Worm (Caenorhabditis elegans): Measurements from ENCODE around the gene F42G2.2.

F42G2.2 gene

ce11 chrII:2385495-2385894 is 36.5 kb upstream of the F42G2.2 start, which contains the start of gene F16G10.9:
TSS of gene F16G10.9 (minus strand) at chrII:2385595.
- TF ChIP-seq madf-8 (GFP tag; conservative IDR thresholded peaks at IDR 0.05), result no peak
- no peak for TF ChIP-seq B0261.1 (tag; optimal IDR thresholded peaks at IDR 0.05)
- no peak for TF ChIP-seq F39B2.1 (GFP tag; IDR thresholded peaks at IDR 0.05)
- TF ChIP-seq K11D2.4 (GFP tag; IDR thresholded peaks at IDR 0.05), result no peak
- TF ChIP-seq attf-6 (GFP tag; IDR thresholded peaks at IDR 0.05), result no peak
- TF ChIP-seq attf-5 (GFP tag; optimal IDR thresholded peaks at IDR 0.05), result no peak
- TF ChIP-seq rec-8 (tag; optimal IDR thresholded peaks at IDR 0.05), result no peak
- no peak for TF ChIP-seq atf-7 (tag; optimal IDR thresholded peaks at IDR 0.05)
- TF ChIP-seq aptf-3 (GFP tag; IDR thresholded peaks at IDR 0.05), result no peak
- TF ChIP-seq nfya-1 (tag; optimal IDR thresholded peaks at IDR 0.05; ENCODE audit: borderline replicate concordance, insufficient read depth), result no peak
- no peak for TF ChIP-seq ztf-22 (GFP tag; optimal IDR thresholded peaks at IDR 0.05)
- TF ChIP-seq snpc-4 (GFP tag; optimal IDR thresholded peaks at IDR 0.05), result no peak
- TF ChIP-seq snpc-4 (tag; optimal IDR thresholded peaks at IDR 0.05), result no peak
- TF ChIP-seq lir-1 (GFP tag; conservative IDR thresholded peaks at IDR 0.05), result no peak
- no peak for TF ChIP-seq let-526 (GFP tag; IDR thresholded peaks at IDR 0.05)
- no peak for TF ChIP-seq ZK185.1 (tag; optimal IDR thresholded peaks at IDR 0.05; ENCODE audit: poor library complexity, severe bottlenecking)
- TF ChIP-seq hmg-1.2 (GFP tag; IDR thresholded peaks at IDR 0.05), result no peak
- TF ChIP-seq Y53G8AR.9 (GFP tag; conservative IDR thresholded peaks at IDR 0.05), result no peak
- no peak for TF ChIP-seq mel-28 (tag; optimal IDR thresholded peaks at IDR 0.05; ENCODE audit: borderline replicate concordance)
- TF ChIP-seq hrde-1 (tag; optimal IDR thresholded peaks at IDR 0.05; ENCODE audit: borderline replicate concordance), result no peak

DNA sequence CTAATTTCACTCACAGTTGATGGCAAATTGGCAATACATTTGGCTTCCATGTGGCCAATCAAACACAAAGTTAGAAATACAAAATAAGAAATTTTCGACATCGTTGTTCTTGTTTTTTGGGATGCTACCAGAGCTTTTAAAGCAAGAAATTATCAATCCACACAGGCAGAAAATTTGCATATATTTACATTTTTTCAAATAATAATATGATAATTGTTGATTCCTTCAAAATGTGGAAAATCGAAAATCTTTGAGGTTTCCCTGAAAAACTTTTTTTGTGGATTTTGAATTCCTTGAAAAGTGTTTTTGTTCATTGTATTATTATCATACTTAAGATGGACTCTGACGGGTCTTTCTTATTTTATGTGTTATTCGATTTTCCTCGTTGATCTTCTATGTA is 31.1 kb upstream of the F42G2.2 start, which contains the start of gene F16G10.10:
Gene F16G10.10, minus strand, starts transcription at position 101 of the 400 bp plus-strand sequence.
- TF ChIP-seq K12H6.12 (tag; optimal IDR thresholded peaks at IDR 0.05), result no peak
- no peak for TF ChIP-seq egrh-3 (GFP tag; IDR thresholded peaks at IDR 0.05)
- no peak for TF ChIP-seq ztf-22 (GFP tag; optimal IDR thresholded peaks at IDR 0.05)
- TF ChIP-seq Y53F4B.3 (GFP tag; IDR thresholded peaks at IDR 0.05), result no peak
- no peak for TF ChIP-seq mel-28 (tag; optimal IDR thresholded peaks at IDR 0.05; ENCODE audit: borderline replicate concordance)
- no peak for TF ChIP-seq nfya-2 (GFP tag; IDR thresholded peaks at IDR 0.05)
- TF ChIP-seq bed-1 (GFP tag; IDR thresholded peaks at IDR 0.05), result no peak
- TF ChIP-seq zfh-2 (GFP tag; conservative IDR thresholded peaks at IDR 0.05), result no peak
- no peak for TF ChIP-seq nhr-27 (tag; optimal IDR thresholded peaks at IDR 0.05)
- TF ChIP-seq hlh-26 (GFP tag; conservative IDR thresholded peaks at IDR 0.05), result no peak

DNA sequence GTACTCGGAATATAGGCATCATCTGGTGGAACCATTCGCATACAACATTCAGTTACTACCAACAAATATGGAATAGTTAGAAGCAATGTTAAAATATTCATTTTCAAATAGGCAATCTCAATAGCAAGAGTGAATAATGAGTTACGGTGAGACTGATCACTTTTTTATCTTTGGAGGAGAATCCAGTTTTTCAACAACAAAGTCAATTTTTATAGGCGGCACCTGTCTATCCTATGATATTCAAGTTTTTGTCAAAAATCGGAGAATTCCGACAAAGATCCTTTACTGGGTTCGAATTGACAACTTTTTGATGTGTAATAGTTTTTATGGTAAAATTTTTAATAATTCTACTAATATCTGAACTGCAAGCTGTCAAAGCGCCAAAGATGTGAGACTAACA is 28.2 kb upstream of the F42G2.2 start, which contains the start of gene F16G10.11:
Gene F16G10.11, minus strand, starts transcription at position 101 of the 400 bp plus-strand sequence.
- TF ChIP-seq tbp1 (GFP tag; optimal IDR thresholded peaks at IDR 0.05) (no peak), K11D2.4 (GFP tag; IDR thresholded peaks at IDR 0.05) (no peak), Y95B8A.8 (GFP tag; IDR thresholded peaks at IDR 0.05) (no peak), nhr-90 (tag; optimal IDR thresholded peaks at IDR 0.05) (no peak), mcd-1 (GFP tag; IDR thresholded peaks at IDR 0.05) (no peak), unc-62 (GFP tag; optimal IDR thresholded peaks at IDR 0.05) (no peak), nhr-80 (tag; optimal IDR thresholded peaks at IDR 0.05) (no peak), F33H1.4 (GFP tag; IDR thresholded peaks at IDR 0.05) (no peak), T07F8.4 (tag; optimal IDR thresholded peaks at IDR 0.05) (no peak), hlh-26 (GFP tag; conservative IDR thresholded peaks at IDR 0.05) (no peak), F22D6.2 (tag; optimal IDR thresholded peaks at IDR 0.05) (no peak), atf-7 (tag; optimal IDR thresholded peaks at IDR 0.05) (no peak), egrh-3 (GFP tag; IDR thresholded peaks at IDR 0.05) (no peak), snpc-3.4 (tag; optimal IDR thresholded peaks at IDR 0.05) (no peak), ztf-22 (GFP tag; optimal IDR thresholded peaks at IDR 0.05) (no peak), Y53F4B.3 (GFP tag; IDR thresholded peaks at IDR 0.05) (no peak), him-1 (tag; optimal IDR thresholded peaks at IDR 0.05) (no peak)
